Worm (Caenorhabditis elegans): ENCODE measurements around the gene M57.1.
"Not testable (repeated sequence)": the region's sequence is repeated elsewhere in the genome, so short reads cannot be mapped to it uniquely, and the experiment has no call there.

M57.1 gene

DNA sequence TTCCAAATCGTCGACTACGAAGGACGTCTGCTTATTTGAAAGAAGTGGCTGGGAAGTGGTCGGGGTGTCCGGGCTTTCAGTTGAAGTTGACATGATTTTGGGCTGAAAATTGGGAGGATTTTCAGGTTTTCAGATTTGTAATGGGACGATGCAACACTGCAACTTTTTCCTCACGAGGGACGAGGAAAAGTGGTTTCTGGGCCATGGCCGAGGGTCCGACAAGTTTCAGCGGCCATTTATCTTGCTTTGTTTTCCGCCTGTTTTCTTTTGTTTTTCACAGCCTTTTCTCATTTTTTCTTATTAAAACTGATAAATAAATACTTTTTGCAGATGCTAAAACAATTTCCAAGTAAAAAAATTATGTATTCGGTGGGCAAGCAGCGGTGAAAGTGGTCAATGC, 50.5 kb downstream of the M57.1 start, which contains the start of gene blos-7:
Gene blos-7, minus strand, starts transcription at position 101 of the 400 bp plus-strand sequence.
- not testable (repeated sequence) for TF ChIP-seq sem-4, fos-1, nhr-6 (tag; optimal IDR thresholded peaks at IDR 0.05)
